Worm (Caenorhabditis elegans) whole organism, L4 larva: ENCODE measurements around the gene rbm-39.

Experiments used
- F10B5.3 ChIP-seq: sonication (generic microtip); optimal IDR thresholded peaks from 2 replicates; lab custom pipeline; 2016; ENCODE audit warnings: mild to moderate bottlenecking, missing genetic modification characterization, missing compliant biosample characterization
- R02D3.7 ChIP-seq: fragments of 150-350 bp; sonication (generic microtip); optimal IDR thresholded peaks from 3 replicates; lab custom pipeline; 2014; ENCODE audit warnings: missing biosample characterization, missing genetic modification characterization
- T20F7.1 ChIP-seq: fragments of 200-800 bp; sonication (Bioruptor generic); optimal IDR thresholded peaks from 2 replicates; lab custom pipeline; 2018; ENCODE audit warnings: mild to moderate bottlenecking, missing genetic modification characterization, missing compliant biosample characterization
- Y48G9A.11 ChIP-seq: fragments of 200-800 bp; sonication (Bioruptor generic); IDR thresholded peaks from 2 replicates; pipeline ENCODE4 v1.3.6; 2022; ENCODE audit warnings: missing genetic modification reagents, missing genetic modification characterization, missing compliant biosample characterization
- ZK337.2 ChIP-seq: fragments of 200-800 bp; sonication (Bioruptor generic); IDR thresholded peaks from 2 replicates; pipeline ENCODE4 v1.3.6; 2022; ENCODE audit warnings: missing genetic modification reagents, missing genetic modification characterization, missing compliant biosample characterization
- aha-1 ChIP-seq: fragments of 150-350 bp; peaks from one replicate; lab custom pipeline; 2014; ENCODE audit warnings: missing biosample characterization, missing genetic modification characterization
- attf-4 ChIP-seq: sonication (generic microtip); optimal IDR thresholded peaks from 3 replicates; lab custom pipeline; 2017; ENCODE audit warnings: missing biosample characterization, missing genetic modification characterization
- ceh-28 ChIP-seq: fragments of 150-350 bp; optimal IDR thresholded peaks from 2 replicates; lab custom pipeline; 2014; ENCODE audit warnings: missing biosample characterization, missing genetic modification reagents, missing genetic modification characterization
- ceh-32 ChIP-seq: sonication (generic microtip); optimal IDR thresholded peaks from 2 replicates; lab custom pipeline; 2016; ENCODE audit warnings: mild to moderate bottlenecking, missing genetic modification characterization, missing compliant biosample characterization; ENCODE audit not compliant: poor library complexity
- ceh-44 ChIP-seq: fragments of 200-800 bp; sonication (Bioruptor generic); IDR thresholded peaks from 2 replicates; pipeline ENCODE4 v1.3.6; 2022; ENCODE audit warnings: missing genetic modification reagents, missing genetic modification characterization, missing compliant biosample characterization
- ceh-82 ChIP-seq: sonication (generic microtip); optimal IDR thresholded peaks from 2 replicates; lab custom pipeline; 2017; ENCODE audit warnings: missing biosample characterization, missing genetic modification characterization
- daf-16 ChIP-seq, 3 experiments: sonication (generic microtip); optimal IDR thresholded peaks; 2 replicates each; lab custom pipeline; 2016 to 2017; ENCODE audit warnings: missing genetic modification characterization in 3 of 3, missing genetic modification reagents in 3 of 3, mild to moderate bottlenecking in 2 of 3, missing compliant biosample characterization in 2 of 3, missing biosample characterization in 1 of 3, moderate library complexity in 1 of 3
- daf-8 ChIP-seq: fragments of 200-800 bp; sonication (Bioruptor generic); IDR thresholded peaks from 2 replicates; pipeline ENCODE4 v1.3.6; 2022; ENCODE audit warnings: missing genetic modification characterization, missing compliant biosample characterization
- dpl-1 ChIP-seq: fragments of 150-350 bp; optimal IDR thresholded peaks from 2 replicates; lab custom pipeline; 2014; ENCODE audit warnings: missing biosample characterization, missing genetic modification reagents, missing genetic modification characterization
- duxl-1 ChIP-seq: sonication (generic microtip); optimal IDR thresholded peaks from 2 replicates; lab custom pipeline; 2016; ENCODE audit warnings: mild to moderate bottlenecking, missing genetic modification characterization, moderate library complexity, missing compliant biosample characterization; ENCODE audit not compliant: poor library complexity
- dve-1 ChIP-seq: sonication (generic microtip); optimal IDR thresholded peaks from 2 replicates; lab custom pipeline; 2017; ENCODE audit warnings: antibody characterized with exemption, mild to moderate bottlenecking, missing genetic modification characterization, missing compliant biosample characterization; ENCODE audit not compliant: insufficient read depth
- fos-1 ChIP-seq: fragments of 150-350 bp; optimal IDR thresholded peaks from 2 replicates; lab custom pipeline; 2014; ENCODE audit warnings: missing biosample characterization, missing genetic modification characterization
- lin-1 ChIP-seq: fragments of 200-800 bp; sonication (Bioruptor generic); IDR thresholded peaks from 2 replicates; pipeline ENCODE4 v1.3.6; 2022; ENCODE audit warnings: missing genetic modification reagents, missing genetic modification characterization, missing compliant biosample characterization
- lin-38 ChIP-seq: fragments of 200-800 bp; sonication (Bioruptor generic); IDR thresholded peaks from 2 replicates; pipeline ENCODE4 v1.3.6; 2022; ENCODE audit warnings: missing genetic modification reagents, missing genetic modification characterization, missing compliant biosample characterization
- lsy-2 ChIP-seq, 2 experiments: fragments of 150-350 bp in 1 of 2; sonication (generic microtip) in 1 of 2; optimal IDR thresholded peaks; 2 replicates each; lab custom pipeline; 2014 to 2017; ENCODE audit warnings: missing biosample characterization in 2 of 2, missing genetic modification characterization in 2 of 2
- mes-2 ChIP-seq: sonication (generic microtip); optimal IDR thresholded peaks from 2 replicates; lab custom pipeline; 2016; ENCODE audit warnings: missing genotype, mild to moderate bottlenecking, missing genetic modification characterization, missing compliant biosample characterization; ENCODE audit not compliant: poor library complexity, severe bottlenecking
- nhr-77 ChIP-seq: fragments of 150-350 bp; optimal IDR thresholded peaks from 2 replicates; lab custom pipeline; 2014; ENCODE audit warnings: missing biosample characterization, missing genetic modification characterization
- pha-4 ChIP-seq, 2 experiments: fragments of 150-350 bp in 1 of 2; fragments of 200-800 bp in 1 of 2; sonication (Bioruptor generic) in 1 of 2; IDR thresholded peaks in 1 of 2; optimal IDR thresholded peaks in 1 of 2; 2 replicates each; pipeline versions ENCODE4 v1.3.6 to Lab custom; 2014 to 2022; ENCODE audit warnings: missing genetic modification characterization in 2 of 2, missing genetic modification reagents in 2 of 2, missing biosample characterization in 1 of 2, missing compliant biosample characterization in 1 of 2
- set-16 ChIP-seq: fragments of 200-800 bp; sonication (Bioruptor generic); IDR thresholded peaks from 2 replicates; pipeline ENCODE4 v1.3.6; 2022; ENCODE audit warnings: missing genetic modification reagents, missing genetic modification characterization, missing compliant biosample characterization
- skn-1 ChIP-seq: fragments of 150-350 bp; optimal IDR thresholded peaks from 2 replicates; lab custom pipeline; 2014; ENCODE audit warnings: missing biosample characterization, missing genetic modification characterization
- snpc-4 ChIP-seq: fragments of 150-350 bp; optimal IDR thresholded peaks from 2 replicates; lab custom pipeline; 2014; ENCODE audit warnings: missing biosample characterization, missing genetic modification characterization
- spr-1 ChIP-seq: sonication (generic microtip); optimal IDR thresholded peaks from 2 replicates; lab custom pipeline; 2016; ENCODE audit warnings: mild to moderate bottlenecking, missing genetic modification characterization, missing compliant biosample characterization
- tag-97 ChIP-seq: fragments of 200-800 bp; sonication (Bioruptor generic); IDR thresholded peaks from 2 replicates; pipeline ENCODE4 v1.3.6; 2022; ENCODE audit warnings: missing genetic modification characterization, missing compliant biosample characterization
- tra-1 ChIP-seq: fragments of 200-800 bp; sonication (Bioruptor generic); IDR thresholded peaks from 2 replicates; pipeline ENCODE4 v1.3.6; 2022; ENCODE audit warnings: missing genetic modification reagents, missing genetic modification characterization, missing compliant biosample characterization
- unc-62 ChIP-seq, 3 experiments: fragments of 150-350 bp in 1 of 3; sonication (generic microtip); optimal IDR thresholded peaks in 2 of 3; peaks in 1 of 3; 1 replicate in 1 of 3; 2 replicates in 2 of 3; lab custom pipeline; 2014 to 2017; ENCODE audit warnings: missing biosample characterization in 3 of 3, missing genetic modification characterization in 3 of 3, missing genetic modification reagents in 3 of 3, missing genotype in 1 of 3
- vab-7 ChIP-seq: fragments of 200-800 bp; sonication (Bioruptor generic); IDR thresholded peaks from 2 replicates; pipeline ENCODE4 v1.3.6; 2022; ENCODE audit warnings: missing genetic modification reagents, missing genetic modification characterization, missing compliant biosample characterization
- zfp-2 ChIP-seq: sonication (generic microtip); optimal IDR thresholded peaks from 2 replicates; lab custom pipeline; 2016; ENCODE audit warnings: mild to moderate bottlenecking, missing genetic modification characterization, missing compliant biosample characterization
- ztf-7 ChIP-seq: fragments of 150-350 bp; optimal IDR thresholded peaks from 2 replicates; lab custom pipeline; 2014; ENCODE audit warnings: missing biosample characterization, missing genetic modification characterization

The rbm-39 gene

ce11 chrIV:1054736-1055135 is 42.3 kb downstream of the rbm-39 start, which contains the start of gene dcap-1 (continued):
- TF ChIP-seq tra-1 (no peak), snpc-4 (tag; lab: Kevin White, UChicago) (no peak), daf-8 (GFP tag; lab: Robert Waterston, UW) (no peak), lin-38 (GFP tag; lab: Robert Waterston, UW) (peak; percentile 27; the same call in 1 of the 2 replicates), zfp-2 (no peak), ztf-7 (tag; lab: Kevin White, UChicago) (no peak), ceh-28 (no peak), vab-7 (GFP tag; lab: Robert Waterston, UW) (no peak), F10B5.3 (tag; lab: Kevin White, UChicago) (no peak), duxl-1 (tag; lab: Kevin White, UChicago) (no peak), spr-1 (tag; lab: Kevin White, UChicago) (no peak), nhr-77 (tag; lab: Kevin White, UChicago) (no peak), unc-62 (GFP tag; optimal IDR thresholded peaks at IDR 0.05 in 1 of 2; lab: Kevin White, UChicago) (no peak), unc-62 (tag; optimal IDR thresholded peaks at IDR 0.05; lab: Kevin White, UChicago) (no peak), pha-4 (GFP tag; IDR thresholded peaks at IDR 0.05; lab: Robert Waterston, UW) (no peak), pha-4 (tag; optimal IDR thresholded peaks at IDR 0.05; lab: Kevin White, UChicago) (no peak), mes-2 (tag; lab: Kevin White, UChicago) (peak; percentile 42), attf-4 (tag; lab: Kevin White, UChicago) (no peak), skn-1 (tag; lab: Kevin White, UChicago) (no peak), tag-97 (GFP tag; lab: Robert Waterston, UW) (no peak)

ce11 chrIV:1055734-1056133 is 43.3 kb downstream of the rbm-39 start:
- TF ChIP-seq set-16 (GFP tag; lab: Robert Waterston, UW) (peak; percentile 90), tra-1 (no peak), aha-1 (peak; percentile 8)

- TF ChIP-seq T20F7.1 (peak; percentile 99), ZK337.2 (GFP tag; lab: Robert Waterston, UW) (no peak), ceh-44 (GFP tag; lab: Robert Waterston, UW) (no peak), ceh-82 (tag; lab: Kevin White, UChicago) (no peak), lsy-2 (tag; optimal IDR thresholded peaks at IDR 0.05; lab: Kevin White, UChicago) (peak in 1 of 2 experiments; percentile 59), Y48G9A.11 (peak; percentile 91), dpl-1 (GFP tag; lab: Kevin White, UChicago) (peak; percentile 42), fos-1 (no peak), R02D3.7 (tag; lab: Kevin White, UChicago) (peak; percentile 54), lin-38 (GFP tag; lab: Robert Waterston, UW) (0 out of 2 replicates have a peak, but pooled peaks have one; percentile 21), lin-1 (GFP tag; lab: Robert Waterston, UW) (no peak), ceh-32 (tag; lab: Kevin White, UChicago) (no peak)
Observed at ce11 chrIV:1056263-1056942, 44.0 kb downstream of the rbm-39 start, which contains the start of the genes Y55F3AM.13 and mrps-25. TSS of gene Y55F3AM.13 (minus strand) at chrIV:1056313. TSS of gene mrps-25 (plus strand) at chrIV:1056892.

- TF ChIP-seq dve-1 (tag; lab: Kevin White, UChicago) = no peak
- TF ChIP-seq Y48G9A.11 = peak; percentile 90
- TF ChIP-seq daf-16 (GFP tag; optimal IDR thresholded peaks at IDR 0.05; lab: Kevin White, UChicago) = no peak
- peak; percentile 7 for TF ChIP-seq daf-16 (tag; optimal IDR thresholded peaks at IDR 0.05; lab: Kevin White, UChicago)
Observed at ce11 chrIV:1058504-1058903, 46.1 kb downstream of the rbm-39 start.
